Fruit fly (Drosophila melanogaster) whole organism, embryonic: ENCODE results near the gene Trm7-32.

Experiments
- CG1024 ChIP-seq: fragments of 200-800 bp; sonication (Bioruptor generic); IDR thresholded peaks from 2 replicates; pipeline ENCODE4 v1.3.6; 2022; ENCODE audit warnings: missing biosample characterization, missing genetic modification characterization
- CG12071 ChIP-seq: fragments of 200-800 bp; sonication (Bioruptor generic); optimal IDR thresholded peaks from 3 replicates; lab custom pipeline; 2018; ENCODE audit warnings: missing biosample characterization, mild to moderate bottlenecking, missing genetic modification characterization
- CG14667 ChIP-seq: fragments of 200-800 bp; sonication (Bioruptor generic); IDR thresholded peaks from 2 replicates; pipeline ENCODE4 v1.3.6; 2022; ENCODE audit warnings: missing biosample characterization, missing genetic modification characterization
- CG6683 ChIP-seq: fragments of 200-800 bp; sonication (Bioruptor generic); optimal IDR thresholded peaks from 2 replicates; lab custom pipeline; 2017; ENCODE audit warnings: missing biosample characterization, mild to moderate bottlenecking, missing genetic modification characterization, missing genetic modification reagents
- Usf ChIP-seq: fragments of 200-800 bp; sonication (Bioruptor generic); optimal IDR thresholded peaks from 2 replicates; lab custom pipeline; 2017; ENCODE audit warnings: missing genotype, missing biosample characterization, missing genetic modification characterization
- chm ChIP-seq: fragments of 200-800 bp; sonication (Bioruptor generic); IDR thresholded peaks from 2 replicates; pipeline ENCODE4 v1.3.6; 2022; ENCODE audit warnings: missing biosample characterization, missing genetic modification characterization
- h ChIP-seq: fragments of >200 bp; optimal IDR thresholded peaks from 2 replicates; lab custom pipeline; 2017
- sug ChIP-seq: fragments of 200-800 bp; optimal IDR thresholded peaks from 2 replicates; lab custom pipeline; 2019; ENCODE audit warnings: missing biosample characterization, mild to moderate bottlenecking, missing genetic modification characterization, moderate library complexity

DNA sequence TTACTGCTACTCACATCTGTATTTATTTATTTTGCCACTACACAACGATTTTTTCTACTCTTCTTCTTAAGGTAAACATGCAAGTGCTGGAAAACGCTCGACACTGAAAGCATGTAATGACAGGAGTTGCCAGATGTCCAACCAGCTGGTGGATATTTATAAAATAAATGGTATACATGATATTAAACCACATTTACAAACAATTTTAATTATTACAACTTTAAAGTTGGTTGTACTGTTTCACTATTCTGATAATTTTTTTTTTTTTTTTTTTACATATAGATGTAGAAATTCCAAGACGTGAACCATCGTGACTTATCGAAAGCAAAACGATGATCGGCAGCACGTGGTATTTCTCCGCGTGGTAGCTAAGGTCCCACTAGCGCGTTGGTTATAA is 39.4 kb downstream of the Trm7-32 start, which contains the start of the genes Keap1 and kuk:
- TF ChIP-seq sug (tag; lab: Kevin White, UChicago): peak; percentile 33
- no peak for TF ChIP-seq Usf (GFP tag; lab: Kevin White, UChicago)
- 0 out of 2 replicates have a peak, but pooled peaks have one; percentile 26 for TF ChIP-seq CG1024 (GFP tag; lab: Robert Waterston, UW)
- no peak for TF ChIP-seq chm
- no peak for TF ChIP-seq h (lab: Kevin White, UChicago)
- TF ChIP-seq CG6683 (GFP tag; lab: Kevin White, UChicago): no peak
- TF ChIP-seq CG14667 (GFP tag; lab: Robert Waterston, UW): no peak
- TF ChIP-seq CG12071 (GFP tag; lab: Kevin White, UChicago): peak; percentile 28
